Worm (Caenorhabditis elegans): Measurements from ENCODE around the gene gcy-11.
A peak's percentile ranks its signal among the peaks of the same experiment; 100 is the strongest.

Gene gcy-11

DNA sequence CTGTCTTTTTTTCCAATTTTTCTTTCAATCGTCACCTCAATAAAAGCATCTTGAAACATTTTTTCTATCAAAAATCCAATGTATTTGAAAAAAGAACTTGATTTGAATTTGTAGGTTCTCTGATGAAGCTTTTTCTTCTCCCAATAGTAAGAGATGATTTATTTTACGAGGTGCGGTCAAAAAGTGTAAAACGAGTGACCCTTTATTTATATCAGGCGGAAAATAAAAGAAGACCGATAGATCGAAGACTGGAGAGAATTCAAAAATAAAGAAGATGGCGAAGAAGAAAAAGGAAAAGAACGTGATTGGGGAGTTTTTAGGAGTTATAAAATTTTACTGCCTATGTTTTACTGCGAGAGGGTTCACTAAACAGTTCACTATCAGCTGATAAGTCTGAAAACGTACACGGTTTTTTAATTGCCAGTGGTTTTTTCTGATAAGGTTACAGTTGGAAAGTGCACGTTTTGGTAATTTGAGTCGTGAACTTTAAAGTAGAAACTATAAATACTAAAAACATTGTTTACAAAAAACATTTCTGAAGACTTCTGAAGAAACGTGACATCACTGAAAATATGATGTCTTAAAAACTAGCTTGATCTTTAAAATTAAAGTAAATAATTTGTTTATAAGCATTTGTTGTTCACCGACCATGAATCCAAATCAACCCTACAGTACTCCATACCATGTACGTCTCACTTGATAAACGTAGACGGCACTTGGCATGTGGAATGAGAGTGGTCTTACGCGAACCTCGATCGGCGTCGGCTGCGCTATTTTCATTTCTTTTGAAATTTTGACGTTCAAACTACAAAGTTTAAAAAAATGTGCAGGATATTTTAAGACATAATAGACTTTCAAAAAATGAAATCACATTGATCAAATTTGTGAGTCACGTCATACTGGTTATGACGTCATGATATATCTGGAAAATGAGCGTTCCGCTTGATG, 729 bp upstream of the gcy-11 start (continued):
- no peak for TF ChIP-seq jun-1 (tag; optimal IDR thresholded peaks at IDR 0.05)
- TF ChIP-seq elt-2 (tag; optimal IDR thresholded peaks at IDR 0.05), result peak; percentile 56
- TF ChIP-seq ztf-4 (tag; optimal IDR thresholded peaks at IDR 0.05), result no peak
- no peak for TF ChIP-seq aly-2 (tag; optimal IDR thresholded peaks at IDR 0.05)
- TF ChIP-seq nhr-19 (GFP tag; conservative IDR thresholded peaks at IDR 0.05), result no peak
- no peak for TF ChIP-seq ceh-63 (GFP tag; optimal IDR thresholded peaks at IDR 0.05)
- no peak for TF ChIP-seq sox-4 (tag; optimal IDR thresholded peaks at IDR 0.05)
- no peak for TF ChIP-seq ces-1 (GFP tag; optimal IDR thresholded peaks at IDR 0.05)
- no peak for TF ChIP-seq sup-37 (GFP tag; optimal IDR thresholded peaks at IDR 0.05)
- TF ChIP-seq ets-5 (GFP tag; IDR thresholded peaks at IDR 0.05), result no peak
- TF ChIP-seq ceh-82 (tag; optimal IDR thresholded peaks at IDR 0.05), result no peak
- TF ChIP-seq nhr-47 (tag; optimal IDR thresholded peaks at IDR 0.05), result no peak

ce11 chrX:17054121-17054520, 1.3 kb downstream of the gcy-11 start:
- peak; percentile 88 for TF ChIP-seq blmp-1 (tag; optimal IDR thresholded peaks at IDR 0.05)
- no peak for TF ChIP-seq sup-37 (GFP tag; optimal IDR thresholded peaks at IDR 0.05)
- peak; percentile 46 for TF ChIP-seq nhr-20 (tag; optimal IDR thresholded peaks at IDR 0.05)
- 0 out of 2 replicates have a peak, but pooled peaks have one; percentile 14 for TF ChIP-seq nhr-19 (GFP tag; conservative IDR thresholded peaks at IDR 0.05)
- TF ChIP-seq elt-2 (tag; optimal IDR thresholded peaks at IDR 0.05), result no peak
- peak; percentile 68 for TF ChIP-seq nhr-85 (tag)
- peak; percentile 43 for TF ChIP-seq nhr-90 (tag; optimal IDR thresholded peaks at IDR 0.05; ENCODE audit: poor library complexity)
- TF ChIP-seq snu-23 (GFP tag; optimal IDR thresholded peaks at IDR 0.05), result peak; percentile 18
- peak in 1 of 2 experiments; percentile 21 for TF ChIP-seq mdl-1 (tag; optimal IDR thresholded peaks at IDR 0.05)
- peak; percentile 50 for TF ChIP-seq lin-14 (GFP tag; optimal IDR thresholded peaks at IDR 0.05)
- TF ChIP-seq dpl-1 (GFP tag; optimal IDR thresholded peaks at IDR 0.05), result peak in 1 of 3 experiments; percentile 15
- peak; percentile 7 for TF ChIP-seq tbx-2 (tag; optimal IDR thresholded peaks at IDR 0.05)
- TF ChIP-seq elt-3 (tag; optimal IDR thresholded peaks at IDR 0.05), result peak in 2 of 6 experiments; percentile 22 to 64
- TF ChIP-seq lsy-2 (tag; optimal IDR thresholded peaks at IDR 0.05), result peak in 1 of 2 experiments; percentile 0
- TF ChIP-seq lin-13 (GFP tag; optimal IDR thresholded peaks at IDR 0.05), result peak; percentile 30
- TF ChIP-seq pqm-1 (tag; optimal IDR thresholded peaks at IDR 0.05), result no peak
- TF ChIP-seq nhr-11 (tag; optimal IDR thresholded peaks at IDR 0.05), result no peak
- peak; percentile 55 for TF ChIP-seq nhr-71 (tag; optimal IDR thresholded peaks at IDR 0.05)

DNA sequence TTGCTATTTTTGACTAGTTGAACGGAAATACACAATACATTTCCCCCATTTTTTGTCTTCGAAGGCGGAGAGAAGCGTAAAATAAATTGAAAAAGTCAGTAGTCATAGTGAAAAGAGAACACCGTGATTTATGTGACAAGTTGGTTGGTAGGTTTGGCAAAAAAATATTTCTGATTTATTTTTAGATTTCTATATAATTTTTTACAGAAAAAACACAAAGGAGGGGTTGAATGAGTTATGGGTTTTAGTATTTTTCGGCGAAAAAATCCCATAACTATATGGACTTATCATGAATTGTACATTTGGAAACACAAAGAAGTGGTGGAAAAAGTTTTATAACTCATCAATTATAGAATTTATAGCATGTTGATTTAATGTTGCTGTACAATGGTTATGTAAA, 9.9 kb downstream of the gcy-11 start, which contains the start of gene C30G4.2:
C30G4.2 (minus strand) TSS at position 101 of the 400 bp plus-strand sequence.
- TF ChIP-seq aha-1 (tag; optimal IDR thresholded peaks at IDR 0.05), result no peak
- no peak for TF ChIP-seq skn-1 (tag; optimal IDR thresholded peaks at IDR 0.05)
- no peak for TF ChIP-seq dsc-1 (tag; optimal IDR thresholded peaks at IDR 0.05)
- no peak for TF ChIP-seq nhr-47 (tag; optimal IDR thresholded peaks at IDR 0.05)
- no peak for TF ChIP-seq ces-1 (GFP tag; optimal IDR thresholded peaks at IDR 0.05)
- TF ChIP-seq snpc-4 (tag; optimal IDR thresholded peaks at IDR 0.05), result no peak
- TF ChIP-seq C16A3.4 (tag; optimal IDR thresholded peaks at IDR 0.05), result no peak
- TF ChIP-seq dpl-1 (GFP tag; optimal IDR thresholded peaks at IDR 0.05), result no peak
- no peak for TF ChIP-seq elt-3 (tag; optimal IDR thresholded peaks at IDR 0.05)
- no peak for TF ChIP-seq nhr-71 (tag; optimal IDR thresholded peaks at IDR 0.05)
- no peak for TF ChIP-seq isw-1 (GFP tag; IDR thresholded peaks at IDR 0.05)
- no peak for TF ChIP-seq nhr-237 (tag; optimal IDR thresholded peaks at IDR 0.05)
- TF ChIP-seq unc-62 (GFP tag; optimal IDR thresholded peaks at IDR 0.05), result no peak
- TF ChIP-seq alr-1 (tag; optimal IDR thresholded peaks at IDR 0.05; ENCODE audit: borderline replicate concordance), result no peak
